Worm (Caenorhabditis elegans) whole organism, L3 larva: ENCODE measurements around the gene CC8.2.

Experiments used
- ceh-28 ChIP-seq: fragments of 150-350 bp; optimal IDR thresholded peaks from 2 replicates; lab custom pipeline; 2014; ENCODE audit warnings: missing biosample characterization, missing genetic modification reagents, missing genetic modification characterization
- egl-27 ChIP-seq: sonication (generic microtip); optimal IDR thresholded peaks from 4 replicates; lab custom pipeline; 2017; ENCODE audit warnings: missing biosample characterization, missing genetic modification reagents, missing genetic modification characterization
- jun-1 ChIP-seq: fragments of 150-350 bp; optimal IDR thresholded peaks from 2 replicates; lab custom pipeline; 2014; ENCODE audit warnings: missing biosample characterization, missing genetic modification reagents, missing genetic modification characterization
- lin-39 ChIP-seq: fragments of 150-350 bp; optimal IDR thresholded peaks from 2 replicates; lab custom pipeline; 2018; ENCODE audit warnings: missing biosample characterization, missing genetic modification reagents, missing genetic modification characterization
- nhr-12 ChIP-seq: fragments of 150-350 bp; optimal IDR thresholded peaks from 2 replicates; lab custom pipeline; 2014; ENCODE audit warnings: missing biosample characterization, missing genetic modification characterization
- nhr-28 ChIP-seq: fragments of 150-350 bp; optimal IDR thresholded peaks from 2 replicates; lab custom pipeline; 2014; ENCODE audit warnings: missing biosample characterization, missing genetic modification characterization
- pha-4 ChIP-seq: fragments of 150-350 bp; optimal IDR thresholded peaks from 2 replicates; lab custom pipeline; 2014; ENCODE audit warnings: missing biosample characterization, missing genetic modification reagents, missing genetic modification characterization
- tbx-2 ChIP-seq: sonication (generic microtip); optimal IDR thresholded peaks from 2 replicates; lab custom pipeline; 2016; ENCODE audit warnings: mild to moderate bottlenecking, missing genetic modification characterization, missing compliant biosample characterization

ce11 chrIV:3686260-3686659 is 37.8 kb upstream of the CC8.2 start:
- TF ChIP-seq ceh-28 (tag; lab: Kevin White, UChicago) (no peak), nhr-28 (tag; lab: Kevin White, UChicago) (no peak), jun-1 (tag; lab: Kevin White, UChicago) (no peak), pha-4 (tag; lab: Kevin White, UChicago) (no peak), nhr-12 (tag; lab: Kevin White, UChicago) (no peak), egl-27 (tag; lab: Kevin White, UChicago) (no peak), tbx-2 (tag; lab: Kevin White, UChicago) (no peak), lin-39 (tag; lab: Kevin White, UChicago) (no peak)
